Worm (Caenorhabditis elegans) whole organism, young adult: ENCODE data around the gene C17H11.2.

Source experiments
- Y79H2A.3 ChIP-seq: fragments of 200-800 bp; sonication (Bioruptor generic); conservative IDR thresholded peaks from 2 replicates; pipeline ENCODE4 v1.3.6; 2022; ENCODE audit warnings: missing genetic modification reagents, missing genetic modification characterization, missing compliant biosample characterization
- atf-7 ChIP-seq: sonication (generic microtip); optimal IDR thresholded peaks from 2 replicates; lab custom pipeline; 2017; ENCODE audit warnings: mild to moderate bottlenecking, missing genetic modification characterization, missing compliant biosample characterization
- hlh-26 ChIP-seq: fragments of 200-800 bp; sonication (Bioruptor generic); conservative IDR thresholded peaks from 2 replicates; pipeline ENCODE4 v1.3.6; 2022; ENCODE audit warnings: missing genetic modification reagents, missing genetic modification characterization, missing compliant biosample characterization
- lir-1 ChIP-seq: fragments of 200-800 bp; sonication (Bioruptor generic); conservative IDR thresholded peaks from 2 replicates; pipeline ENCODE4 v1.3.6; 2022; ENCODE audit warnings: missing genetic modification reagents, missing genetic modification characterization, missing compliant biosample characterization
- snpc-4 ChIP-seq, 5 experiments: fragments of 150-350 bp in 1 of 5; sonication (generic microtip) in 4 of 5; optimal IDR thresholded peaks; 2 replicates each; lab custom pipeline; 2014 to 2018; ENCODE audit warnings: missing genetic modification characterization in 5 of 5, missing biosample characterization in 3 of 5, antibody characterized with exemption in 2 of 5, mild to moderate bottlenecking in 2 of 5, missing compliant biosample characterization in 2 of 5, missing genotype in 2 of 5, moderate library complexity in 2 of 5, missing genetic modification reagents in 1 of 5
- unc-62 ChIP-seq: fragments of 150-350 bp; optimal IDR thresholded peaks from 2 replicates; lab custom pipeline; 2014; ENCODE audit warnings: missing biosample characterization, missing genetic modification reagents, missing genetic modification characterization

ce11 chrX:8219428-8219827, 49.7 kb downstream of the C17H11.2 start, which contains the start of gene K02A6.1:
- TF ChIP-seq lir-1 = no peak
- no peak for TF ChIP-seq hlh-26
- no peak for TF ChIP-seq unc-62 (GFP tag; lab: Kevin White, UChicago)
- no peak for TF ChIP-seq atf-7 (tag; lab: Kevin White, UChicago)
- no peak for TF ChIP-seq snpc-4 (GFP tag; optimal IDR thresholded peaks at IDR 0.05; lab: Kevin White, UChicago)
- no peak for TF ChIP-seq snpc-4 (tag; optimal IDR thresholded peaks at IDR 0.05; lab: Kevin White, UChicago)
- TF ChIP-seq Y79H2A.3 (GFP tag; lab: Robert Waterston, UW) = no peak
